Worm (Caenorhabditis elegans) whole organism, late embryonic: Measurements from ENCODE around the gene C03B1.10.

Source experiments
- C08G9.2 ChIP-seq: sonication (generic microtip); optimal IDR thresholded peaks from 2 replicates; lab custom pipeline; 2016; ENCODE audit warnings: mild to moderate bottlenecking, missing genetic modification characterization, moderate library complexity, missing compliant biosample characterization
- K02D7.2 ChIP-seq: sonication (generic microtip); optimal IDR thresholded peaks from 2 replicates; lab custom pipeline; 2017; ENCODE audit warnings: mild to moderate bottlenecking, missing genetic modification characterization, missing compliant biosample characterization
- K09A11.1 ChIP-seq: sonication (generic microtip); optimal IDR thresholded peaks from 2 replicates; lab custom pipeline; 2017; ENCODE audit warnings: antibody characterized with exemption, mild to moderate bottlenecking, missing genetic modification characterization, missing compliant biosample characterization; ENCODE audit not compliant: insufficient read depth
- T23F11.4 ChIP-seq: fragments of 200-800 bp; sonication (Bioruptor generic); optimal IDR thresholded peaks from 2 replicates; lab custom pipeline; 2018; ENCODE audit warnings: mild to moderate bottlenecking, missing genetic modification characterization, missing compliant biosample characterization
- ahr-1 ChIP-seq: sonication (generic microtip); optimal IDR thresholded peaks from 2 replicates; lab custom pipeline; 2016; ENCODE audit warnings: missing genetic modification characterization, missing compliant biosample characterization
- ceh-14 ChIP-seq: sonication (generic microtip); optimal IDR thresholded peaks from 2 replicates; lab custom pipeline; 2016; ENCODE audit warnings: missing genotype, missing genetic modification characterization, missing compliant biosample characterization
- ceh-18 ChIP-seq: sonication (generic microtip); optimal IDR thresholded peaks from 2 replicates; lab custom pipeline; 2016; ENCODE audit warnings: missing genetic modification characterization, missing compliant biosample characterization
- ceh-2 ChIP-seq: sonication (generic microtip); optimal IDR thresholded peaks from 2 replicates; lab custom pipeline; 2016; ENCODE audit warnings: missing genotype, missing genetic modification characterization, missing compliant biosample characterization
- ceh-22 ChIP-seq: sonication (generic microtip); optimal IDR thresholded peaks from 2 replicates; lab custom pipeline; 2017; ENCODE audit warnings: missing biosample characterization, missing genetic modification characterization
- ceh-34 ChIP-seq: sonication (generic microtip); optimal IDR thresholded peaks from 2 replicates; lab custom pipeline; 2016; ENCODE audit warnings: mild to moderate bottlenecking, missing genetic modification characterization, missing compliant biosample characterization
- ceh-45 ChIP-seq: fragments of 200-800 bp; sonication (Bioruptor generic); IDR thresholded peaks from 2 replicates; pipeline ENCODE4 v1.3.6; 2022; ENCODE audit warnings: missing genetic modification reagents, missing genetic modification characterization, missing compliant biosample characterization
- dmd-4 ChIP-seq: sonication (generic microtip); optimal IDR thresholded peaks from 2 replicates; lab custom pipeline; 2016; ENCODE audit warnings: borderline replicate concordance, missing genetic modification characterization, missing compliant biosample characterization
- elt-2 ChIP-seq: sonication (generic microtip); optimal IDR thresholded peaks from 2 replicates; lab custom pipeline; 2016; ENCODE audit warnings: missing genetic modification reagents, missing genetic modification characterization, missing compliant biosample characterization
- gmeb-2 ChIP-seq: sonication (generic microtip); optimal IDR thresholded peaks from 2 replicates; lab custom pipeline; 2016; ENCODE audit warnings: missing genetic modification characterization, inconsistent platforms, missing compliant biosample characterization
- hlh-15 ChIP-seq: sonication (generic microtip); optimal IDR thresholded peaks from 2 replicates; lab custom pipeline; 2016; ENCODE audit warnings: missing genetic modification characterization, missing compliant biosample characterization
- lim-6 ChIP-seq: sonication (generic microtip); optimal IDR thresholded peaks from 2 replicates; lab custom pipeline; 2016; ENCODE audit warnings: missing genetic modification characterization, missing compliant biosample characterization
- lin-11 ChIP-seq: fragments of 200-800 bp; sonication (Bioruptor generic); optimal IDR thresholded peaks from 2 replicates; lab custom pipeline; 2018; ENCODE audit warnings: mild to moderate bottlenecking, missing genetic modification characterization, missing compliant biosample characterization
- nfya-1 ChIP-seq: sonication (generic microtip); optimal IDR thresholded peaks from 2 replicates; lab custom pipeline; 2017; ENCODE audit warnings: missing genetic modification characterization, mild to moderate bottlenecking, missing compliant biosample characterization, antibody characterized with exemption, moderate library complexity
- nhr-11 ChIP-seq: fragments of 150-350 bp; optimal IDR thresholded peaks from 2 replicates; lab custom pipeline; 2014; ENCODE audit warnings: missing biosample characterization, missing genetic modification characterization
- nhr-232 ChIP-seq: sonication (generic microtip); optimal IDR thresholded peaks from 2 replicates; lab custom pipeline; 2016; ENCODE audit warnings: missing genetic modification characterization, missing compliant biosample characterization
- pha-2 ChIP-seq: sonication (generic microtip); optimal IDR thresholded peaks from 2 replicates; lab custom pipeline; 2017; ENCODE audit warnings: mild to moderate bottlenecking, missing genetic modification characterization, missing compliant biosample characterization
- pqm-1 ChIP-seq: sonication (generic microtip); optimal IDR thresholded peaks from 2 replicates; lab custom pipeline; 2016; ENCODE audit warnings: missing genetic modification characterization, missing compliant biosample characterization
- pros-1 ChIP-seq: fragments of 150-350 bp; optimal IDR thresholded peaks from 2 replicates; lab custom pipeline; 2014; ENCODE audit warnings: missing biosample characterization, missing genetic modification reagents, missing genetic modification characterization
- ref-2 ChIP-seq: sonication (generic microtip); optimal IDR thresholded peaks from 2 replicates; lab custom pipeline; 2016; ENCODE audit warnings: missing genetic modification characterization, missing compliant biosample characterization
- sox-2 ChIP-seq: fragments of 200-800 bp; sonication (Bioruptor generic); IDR thresholded peaks from 2 replicates; pipeline ENCODE4 v1.3.6; 2022; ENCODE audit warnings: missing genetic modification reagents, missing genetic modification characterization, missing compliant biosample characterization
- syd-9 ChIP-seq: sonication (generic microtip); optimal IDR thresholded peaks from 2 replicates; lab custom pipeline; 2016; ENCODE audit warnings: mild to moderate bottlenecking, missing genetic modification characterization, moderate library complexity, missing compliant biosample characterization
- unc-3 ChIP-seq, 2 experiments: fragments of 200-800 bp in 1 of 2; sonication (Bioruptor generic) in 1 of 2; sonication (generic microtip) in 1 of 2; conservative IDR thresholded peaks in 1 of 2; optimal IDR thresholded peaks in 1 of 2; 2 replicates each; pipeline versions ENCODE4 v1.3.6 to Lab custom; 2016 to 2022; ENCODE audit warnings: missing compliant biosample characterization in 2 of 2, missing genetic modification characterization in 2 of 2, missing genetic modification reagents in 1 of 2
- unc-42 ChIP-seq: sonication (generic microtip); optimal IDR thresholded peaks from 2 replicates; lab custom pipeline; 2016; ENCODE audit warnings: missing genotype, missing genetic modification characterization, missing compliant biosample characterization
- unc-55 ChIP-seq: sonication (generic microtip); optimal IDR thresholded peaks from 2 replicates; lab custom pipeline; 2017; ENCODE audit warnings: missing biosample characterization, missing genetic modification reagents, missing genetic modification characterization
- ztf-16 ChIP-seq: sonication (generic microtip); optimal IDR thresholded peaks from 2 replicates; lab custom pipeline; 2017; ENCODE audit warnings: missing genetic modification characterization, missing compliant biosample characterization

The C03B1.10 gene

DNA sequence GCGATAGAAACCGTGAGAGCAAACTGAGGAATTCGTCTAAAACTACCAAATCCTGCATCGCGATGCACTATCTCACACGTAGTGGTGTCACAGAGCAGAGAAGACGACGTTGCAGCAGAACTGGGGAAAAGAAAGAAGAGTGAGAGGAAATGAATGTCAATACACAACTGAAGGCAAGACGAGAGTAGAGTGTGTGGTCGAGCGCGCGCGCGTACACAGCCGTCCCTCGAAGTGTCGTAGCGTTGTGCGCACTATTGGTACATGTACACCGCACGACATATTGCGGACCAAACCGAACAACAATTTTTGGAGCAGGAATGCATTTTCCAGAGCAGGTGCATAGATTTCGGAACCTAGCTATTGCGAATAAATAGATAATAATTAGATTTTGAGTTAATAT is 20.7 kb upstream of the C03B1.10 start (continued):
- TF ChIP-seq gmeb-2 (tag; lab: Kevin White, UChicago) (no peak), lim-6 (no peak), dmd-4 (no peak), nhr-11 (tag; lab: Kevin White, UChicago) (no peak), nfya-1 (tag; lab: Kevin White, UChicago) (peak; percentile 65), T23F11.4 (GFP tag; lab: Kevin White, UChicago) (no peak), nhr-232 (tag; lab: Kevin White, UChicago) (no peak), ceh-14 (tag; lab: Kevin White, UChicago) (peak; percentile 68), ceh-18 (peak; percentile 31), sox-2 (no peak), ceh-34 (peak; percentile 50), unc-42 (tag; lab: Kevin White, UChicago) (peak; percentile 62)

- TF ChIP-seq C08G9.2 (tag; lab: Kevin White, UChicago) (no peak), elt-2 (tag; lab: Kevin White, UChicago) (peak; percentile 58)
- TF ChIP-seq, all 69 proteins: peak for 1
These were observed 20.1 kb upstream of the C03B1.10 start, which contains the start of gene lmp-1 for ce11 chrX:6377634-6378288. lmp-1 (minus strand) TSS chrX:6377684.

DNA sequence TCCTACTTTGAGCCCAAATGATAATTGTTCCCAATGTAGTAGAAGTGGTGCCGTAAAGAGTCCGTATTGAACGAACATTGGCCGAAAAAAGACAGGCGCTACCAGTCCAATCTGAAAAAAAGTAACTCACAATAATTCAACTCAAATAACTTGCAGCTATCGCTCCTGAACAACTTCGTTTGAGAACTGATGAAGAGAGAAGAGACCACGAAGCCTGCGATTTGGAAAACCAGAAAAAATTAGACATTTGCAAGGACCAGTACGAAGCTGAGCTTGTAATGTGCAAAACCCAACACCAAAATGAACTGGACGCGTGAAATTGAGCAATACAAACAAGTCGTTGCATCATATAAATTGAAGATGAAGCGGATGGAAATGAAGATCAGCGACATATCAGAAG is 16.8 kb upstream of the C03B1.10 start, which contains the start of gene C03B1.1:
Gene C03B1.1 (plus strand): TSS at position 301 of the 400 bp plus-strand sequence.
- TF ChIP-seq ceh-14 (tag; lab: Kevin White, UChicago), result no peak
- no peak for TF ChIP-seq nfya-1 (tag; lab: Kevin White, UChicago)
- TF ChIP-seq unc-55, result no peak
- no peak for TF ChIP-seq unc-3 (GFP tag; conservative IDR thresholded peaks at IDR 0.05; lab: Robert Waterston, UW)
- no peak for TF ChIP-seq unc-3 (tag; optimal IDR thresholded peaks at IDR 0.05; lab: Kevin White, UChicago)
- no peak for TF ChIP-seq ahr-1 (tag; lab: Kevin White, UChicago)
- TF ChIP-seq hlh-15 (tag; lab: Kevin White, UChicago), result no peak
- TF ChIP-seq elt-2 (tag; lab: Kevin White, UChicago), result no peak
- no peak for TF ChIP-seq lin-11
- no peak for TF ChIP-seq ceh-34
- TF ChIP-seq ceh-18, result no peak
- TF ChIP-seq C08G9.2 (tag; lab: Kevin White, UChicago), result no peak
- no peak for TF ChIP-seq ceh-22 (tag; lab: Kevin White, UChicago)

ce11 chrX:6373348-6373747 is 15.7 kb upstream of the C03B1.10 start, which contains the start of gene C03B1.17:
C03B1.17 (plus strand) TSS chrX:6373648.
- TF ChIP-seq pqm-1 (tag; lab: Kevin White, UChicago) (no peak), ceh-22 (tag; lab: Kevin White, UChicago) (no peak), K09A11.1 (tag; lab: Kevin White, UChicago) (no peak), ztf-16 (tag; lab: Kevin White, UChicago) (no peak), T23F11.4 (GFP tag; lab: Kevin White, UChicago) (no peak), unc-55 (no peak), pha-2 (tag; lab: Kevin White, UChicago) (no peak), ref-2 (tag; lab: Kevin White, UChicago) (no peak), nhr-232 (tag; lab: Kevin White, UChicago) (no peak), pros-1 (tag; lab: Kevin White, UChicago) (no peak), ceh-45 (GFP tag; lab: Robert Waterston, UW) (no peak), unc-42 (tag; lab: Kevin White, UChicago) (no peak), ceh-2 (tag; lab: Kevin White, UChicago) (no peak), syd-9 (tag; lab: Kevin White, UChicago) (no peak), hlh-15 (tag; lab: Kevin White, UChicago) (no peak), K02D7.2 (tag; lab: Kevin White, UChicago) (no peak), unc-3 (GFP tag; conservative IDR thresholded peaks at IDR 0.05; lab: Robert Waterston, UW) (no peak), unc-3 (tag; optimal IDR thresholded peaks at IDR 0.05; lab: Kevin White, UChicago) (no peak)
